Fruit fly (Drosophila melanogaster): ENCODE data around the gene CG34323.

CG34323 gene

dm6 chrX:12028825-12029514 is 41.3 kb upstream of the CG34323 start, which contains the start of gene Usp7 (continued):
- TF ChIP-seq knrl (GFP tag; IDR thresholded peaks at IDR 0.05; ENCODE audit: partially characterized antibody) (peak; percentile 96), Hmr (GFP tag; optimal IDR thresholded peaks at IDR 0.05) (no peak), CG2129 (GFP tag; IDR thresholded peaks at IDR 0.05; ENCODE audit: partially characterized antibody) (peak; percentile 83), slbo (GFP tag; IDR thresholded peaks at IDR 0.05) (peak; percentile 54), Mad (GFP tag; optimal IDR thresholded peaks at IDR 0.05) (peak; percentile 21), CG9817 (tag; optimal IDR thresholded peaks at IDR 0.05) (no peak), CG6654 (GFP tag; optimal IDR thresholded peaks at IDR 0.05) (no peak), CG12942 (GFP tag; optimal IDR thresholded peaks at IDR 0.05) (no peak), CG9727 (GFP tag; optimal IDR thresholded peaks at IDR 0.05) (peak; percentile 9), danr (GFP tag; IDR thresholded peaks at IDR 0.05) (no peak), hkb (optimal IDR thresholded peaks at IDR 0.05) (no peak), hkb (GFP tag; IDR thresholded peaks at IDR 0.05) (0 out of 2 replicates have a peak, but pooled peaks have one; percentile 13), nerfin-1 (tag; optimal IDR thresholded peaks at IDR 0.05) (peak; percentile 42), jigr1 (GFP tag; IDR thresholded peaks at IDR 0.05) (no peak; the same call in 2 of the 3 replicates), CoRest (tag; optimal IDR thresholded peaks at IDR 0.05) (peak; percentile 48), Atf-2 (GFP tag; optimal IDR thresholded peaks at IDR 0.05) (no peak), CG3847 (GFP tag; IDR thresholded peaks at IDR 0.05) (peak; percentile 47; the same call in 1 of the 2 replicates), CG11723 (GFP tag; optimal IDR thresholded peaks at IDR 0.05) (peak; percentile 15), grau (tag; optimal IDR thresholded peaks at IDR 0.05) (peak; percentile 19), CG6791 (GFP tag; IDR thresholded peaks at IDR 0.05; ENCODE audit: partially characterized antibody) (peak; percentile 98), amos (GFP tag; IDR thresholded peaks at IDR 0.05; ENCODE audit: partially characterized antibody) (peak; percentile 97), tna (GFP tag; IDR thresholded peaks at IDR 0.05; ENCODE audit: partially characterized antibody) (peak; percentile 92), BEAF-32 (GFP tag; optimal IDR thresholded peaks at IDR 0.05) (peak; percentile 91), CG13296 (GFP tag; optimal IDR thresholded peaks at IDR 0.05) (peak; percentile 32), unc-4 (GFP tag; IDR thresholded peaks at IDR 0.05; ENCODE audit: partially characterized antibody) (peak; percentile 91), fru (optimal IDR thresholded peaks at IDR 0.05) (no peak), eve (GFP tag; optimal IDR thresholded peaks at IDR 0.05) (no peak), CG12659 (GFP tag; optimal IDR thresholded peaks at IDR 0.05) (peak; percentile 75), kay (GFP tag; optimal IDR thresholded peaks at IDR 0.05) (no peak), inv (GFP tag; IDR thresholded peaks at IDR 0.05; ENCODE audit: partially characterized antibody) (peak; percentile 95), ssp (GFP tag; IDR thresholded peaks at IDR 0.05) (peak; percentile 94), E2f2 (GFP tag; IDR thresholded peaks at IDR 0.05) (peak; percentile 73), CG14860 (GFP tag; IDR thresholded peaks at IDR 0.05; ENCODE audit: partially characterized antibody) (peak; percentile 91), caup (GFP tag; optimal IDR thresholded peaks at IDR 0.05; ENCODE audit: severe bottlenecking) (peak; percentile 15), Dbx (GFP tag; IDR thresholded peaks at IDR 0.05) (peak; percentile 58; the same call in 1 of the 3 replicates), CG2712 (tag; optimal IDR thresholded peaks at IDR 0.05) (peak; percentile 48), ato (GFP tag; IDR thresholded peaks at IDR 0.05; ENCODE audit: partially characterized antibody) (peak; percentile 89), CG6272 (GFP tag; IDR thresholded peaks at IDR 0.05) (peak; percentile 43; the same call in 1 of the 2 replicates), CG17802 (tag; optimal IDR thresholded peaks at IDR 0.05) (peak; percentile 86), trem (tag; optimal IDR thresholded peaks at IDR 0.05) (peak; percentile 42), CG30403 (GFP tag; optimal IDR thresholded peaks at IDR 0.05) (peak; percentile 20), Hey (tag; optimal IDR thresholded peaks at IDR 0.05) (no peak), mld (GFP tag; IDR thresholded peaks at IDR 0.05; ENCODE audit: partially characterized antibody) (peak; percentile 92), ranshi (GFP tag; IDR thresholded peaks at IDR 0.05) (no peak), CG42726 (GFP tag; IDR thresholded peaks at IDR 0.05; ENCODE audit: partially characterized antibody) (peak; percentile 96), nmo (GFP tag; optimal IDR thresholded peaks at IDR 0.05) (peak; percentile 61), Xbp1 (GFP tag; optimal IDR thresholded peaks at IDR 0.05) (peak; percentile 35), Nf-YB (GFP tag; optimal IDR thresholded peaks at IDR 0.05) (no peak)

Data from whole organism, embryonic.